Worm (Caenorhabditis elegans): ENCODE results near the gene rpt-4.

DNA sequence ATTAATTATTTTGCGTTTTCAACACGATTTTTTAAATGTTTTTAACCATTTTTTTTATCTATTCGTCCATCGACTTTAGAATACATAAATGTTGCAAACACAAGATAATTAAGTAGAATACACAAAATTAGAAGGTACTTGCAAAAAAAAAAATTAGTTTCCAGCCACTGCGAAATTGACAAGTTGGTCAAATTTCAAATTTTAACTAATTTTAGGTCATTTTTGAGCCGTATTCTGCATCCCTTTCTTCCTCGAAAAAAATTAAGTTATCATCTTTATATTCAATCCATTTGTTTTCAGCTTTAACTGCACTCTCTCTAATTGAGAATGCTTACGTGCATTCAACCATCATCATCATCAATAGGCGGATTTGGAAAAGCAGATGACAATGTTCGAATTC lies 23.3 kb upstream of the rpt-4 start, which contains the start of gene egl-26:
- TF ChIP-seq dpl-1 (GFP tag; optimal IDR thresholded peaks at IDR 0.05) (no peak), snpc-4 (GFP tag; optimal IDR thresholded peaks at IDR 0.05) (no peak), snpc-4 (tag; optimal IDR thresholded peaks at IDR 0.05) (no peak), hmg-20 (GFP tag; IDR thresholded peaks at IDR 0.05) (no peak), Y79H2A.3 (GFP tag; conservative IDR thresholded peaks at IDR 0.05) (no peak), unc-62 (GFP tag; optimal IDR thresholded peaks at IDR 0.05) (no peak), ztf-28 (GFP tag; IDR thresholded peaks at IDR 0.05) (no peak), ama-1 (optimal IDR thresholded peaks at IDR 0.05) (no peak), ama-1 (GFP tag; optimal IDR thresholded peaks at IDR 0.05) (no peak)

All from whole organism, young adult.